Worm (Caenorhabditis elegans): ENCODE results near the gene egli-1.

The egli-1 gene

DNA sequence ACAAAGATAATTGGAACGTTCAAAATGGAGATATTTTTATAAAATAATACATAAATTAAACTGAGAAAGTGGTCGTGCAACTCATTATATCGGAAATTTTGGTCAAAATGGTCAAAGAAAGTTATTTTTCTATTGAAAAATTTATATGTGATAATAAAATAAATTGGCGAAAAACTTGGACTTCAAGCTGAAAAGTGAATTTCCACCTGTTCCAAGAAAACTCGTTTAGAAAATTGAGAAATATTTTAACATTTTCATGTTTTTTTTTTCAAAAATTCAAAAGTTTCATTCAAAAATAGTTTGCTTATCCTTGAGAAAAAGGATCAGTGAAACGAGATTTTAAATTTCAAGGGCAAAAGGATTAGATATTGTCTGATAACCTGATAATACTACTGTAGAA lies 44.7 kb upstream of the egli-1 start:
- TF ChIP-seq ceh-8 (GFP tag; optimal IDR thresholded peaks at IDR 0.05) = no peak
- TF ChIP-seq sptf-1 (tag; optimal IDR thresholded peaks at IDR 0.05) = no peak
- TF ChIP-seq hlh-4 (tag; optimal IDR thresholded peaks at IDR 0.05) = peak; percentile 95
- no peak for TF ChIP-seq aha-1 (tag; optimal IDR thresholded peaks at IDR 0.05)
- TF ChIP-seq C16A3.4 (tag; optimal IDR thresholded peaks at IDR 0.05) = no peak
- TF ChIP-seq ceh-82 (tag; optimal IDR thresholded peaks at IDR 0.05) = no peak
- TF ChIP-seq lir-3 (tag; optimal IDR thresholded peaks at IDR 0.05; ENCODE audit: poor library complexity) = no peak

DNA sequence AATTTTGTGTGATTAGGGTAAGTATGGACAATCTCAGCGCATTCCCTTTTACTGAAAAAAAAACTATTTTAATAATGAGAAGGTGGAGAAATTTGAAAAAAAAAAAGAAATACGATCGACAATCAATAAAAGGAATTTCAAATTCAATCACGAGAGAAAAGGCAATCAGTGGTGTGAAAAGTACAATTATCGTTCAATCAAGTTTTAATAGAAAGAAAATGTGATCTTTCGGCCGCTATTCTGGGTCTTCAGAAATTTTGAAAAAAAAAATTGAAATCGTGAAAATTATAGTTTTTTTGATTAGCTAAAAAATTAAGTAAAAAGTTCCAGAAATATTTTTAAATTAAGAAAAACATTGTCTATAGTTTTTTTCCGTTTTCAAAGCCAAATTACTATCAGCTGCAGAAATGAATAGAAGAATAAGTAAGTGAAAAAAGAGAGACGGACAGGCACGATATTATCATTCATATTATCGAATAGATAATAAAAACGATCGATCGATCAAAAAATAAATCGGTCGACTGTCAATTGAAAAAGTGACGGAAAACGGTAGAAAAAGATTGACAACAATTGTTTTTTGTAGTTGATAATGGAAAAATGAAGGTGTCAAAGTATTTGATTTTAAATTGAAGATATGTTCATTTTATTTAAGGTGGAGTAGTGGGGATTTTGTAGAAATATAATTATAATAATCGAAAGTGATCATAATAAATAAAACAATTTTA lies 43.5 kb upstream of the egli-1 start, which contains the start of gene gldi-3:
Gene gldi-3, minus strand, starts transcription at position 51 of the 725 bp plus-strand sequence.
- TF ChIP-seq lin-35 (GFP tag; optimal IDR thresholded peaks at IDR 0.05) = peak in 1 of 2 experiments; percentile 12
- TF ChIP-seq hpl-2 (GFP tag; optimal IDR thresholded peaks at IDR 0.05) = no peak
- TF ChIP-seq nhr-20 (tag; optimal IDR thresholded peaks at IDR 0.05) = peak; percentile 14
- no peak for TF ChIP-seq efl-1 (optimal IDR thresholded peaks at IDR 0.05)
- peak in 1 of 2 experiments; percentile 46 for TF ChIP-seq efl-1 (GFP tag; optimal IDR thresholded peaks at IDR 0.05 in 1 of 2)
- TF ChIP-seq elt-3 (tag; optimal IDR thresholded peaks at IDR 0.05) = peak in 1 of 6 experiments; percentile 35
- no peak for TF ChIP-seq jun-1 (tag; optimal IDR thresholded peaks at IDR 0.05)
- TF ChIP-seq pag-3 (tag; optimal IDR thresholded peaks at IDR 0.05; ENCODE audit: borderline replicate concordance, insufficient read depth) = no peak
- TF ChIP-seq blmp-1 (tag; optimal IDR thresholded peaks at IDR 0.05) = peak; percentile 6

DNA sequence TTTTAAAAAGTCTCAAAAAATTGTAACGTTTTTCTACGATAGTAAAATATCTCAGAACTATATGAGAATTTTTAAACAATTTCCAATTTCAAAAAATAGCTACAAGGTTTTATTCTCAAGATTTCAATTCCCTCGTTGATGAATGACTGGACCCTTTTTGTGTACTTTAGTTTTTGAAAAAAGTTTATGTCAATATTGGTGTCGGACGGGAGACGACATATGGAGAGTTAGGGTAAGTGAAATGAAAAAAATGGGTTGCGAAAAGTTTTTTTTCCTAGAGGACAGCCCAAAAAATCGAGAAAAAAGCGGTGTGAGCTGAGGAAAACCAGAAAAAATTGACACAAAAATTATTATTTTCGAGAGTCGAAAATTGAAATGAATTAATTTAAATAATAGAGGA lies 42.9 kb upstream of the egli-1 start:
- TF ChIP-seq fos-1 (tag; optimal IDR thresholded peaks at IDR 0.05) (no peak), efl-1 (optimal IDR thresholded peaks at IDR 0.05) (no peak), efl-1 (GFP tag; optimal IDR thresholded peaks at IDR 0.05 in 1 of 2) (peak in 1 of 2 experiments; percentile 46), dpl-1 (GFP tag; optimal IDR thresholded peaks at IDR 0.05) (no peak), nhr-20 (tag; optimal IDR thresholded peaks at IDR 0.05) (no peak), pax-3 (tag; optimal IDR thresholded peaks at IDR 0.05) (no peak), sptf-1 (tag; optimal IDR thresholded peaks at IDR 0.05) (no peak)

DNA sequence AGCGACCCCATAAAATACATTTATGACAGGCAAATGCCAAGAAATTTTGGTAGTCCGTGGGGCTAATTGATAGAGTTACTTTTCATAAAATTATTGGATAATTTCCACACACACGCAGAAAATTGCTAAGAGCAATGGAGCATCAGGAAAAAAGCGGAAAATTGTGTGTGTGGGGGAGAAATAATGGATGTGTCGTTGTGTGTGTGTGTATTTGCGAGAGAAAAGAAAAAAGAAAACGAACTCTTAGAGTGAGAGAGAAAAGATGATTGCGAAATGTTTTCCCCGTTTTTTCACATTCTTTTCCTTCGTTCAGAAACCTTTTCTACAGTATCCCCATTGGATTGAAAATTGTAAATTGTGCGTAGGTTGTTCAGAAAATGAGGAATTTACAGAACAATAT lies 42.2 kb upstream of the egli-1 start:
- TF ChIP-seq ces-1 (GFP tag; optimal IDR thresholded peaks at IDR 0.05) = no peak
- TF ChIP-seq nhr-84 (tag; optimal IDR thresholded peaks at IDR 0.05) = no peak
- TF ChIP-seq lin-39 (tag; optimal IDR thresholded peaks at IDR 0.05) = no peak
- no peak for TF ChIP-seq Y116A8C.19 (tag; optimal IDR thresholded peaks at IDR 0.05; ENCODE audit: borderline replicate concordance)
- TF ChIP-seq fos-1 (tag; optimal IDR thresholded peaks at IDR 0.05) = no peak
- no peak for TF ChIP-seq alr-1 (tag; optimal IDR thresholded peaks at IDR 0.05; ENCODE audit: borderline replicate concordance)
- TF ChIP-seq nhr-90 (tag; optimal IDR thresholded peaks at IDR 0.05; ENCODE audit: poor library complexity) = no peak
- TF ChIP-seq grh-1 (GFP tag; IDR thresholded peaks at IDR 0.05) = no peak
- no peak for TF ChIP-seq nhr-28 (tag; optimal IDR thresholded peaks at IDR 0.05)
- peak; percentile 28 for TF ChIP-seq snpc-4 (tag; optimal IDR thresholded peaks at IDR 0.05)
- TF ChIP-seq ceh-63 (GFP tag; optimal IDR thresholded peaks at IDR 0.05) = no peak
- no peak for TF ChIP-seq unc-30 (tag; optimal IDR thresholded peaks at IDR 0.05)
- TF ChIP-seq vab-15 (tag; optimal IDR thresholded peaks at IDR 0.05) = no peak
- TF ChIP-seq unc-86 (tag; optimal IDR thresholded peaks at IDR 0.05) = no peak
- peak; percentile 40 for TF ChIP-seq nhr-77 (tag; optimal IDR thresholded peaks at IDR 0.05)
- no peak for TF ChIP-seq ets-5 (GFP tag; IDR thresholded peaks at IDR 0.05)
- peak; percentile 23 for TF ChIP-seq snu-23 (GFP tag; optimal IDR thresholded peaks at IDR 0.05)
- peak; percentile 50 for TF ChIP-seq nhr-85 (tag)
- no peak for TF ChIP-seq egl-13 (tag; optimal IDR thresholded peaks at IDR 0.05)
- no peak for TF ChIP-seq hlh-4 (tag; optimal IDR thresholded peaks at IDR 0.05)
- TF ChIP-seq efl-3 (GFP tag; optimal IDR thresholded peaks at IDR 0.05) = no peak
- no peak for TF ChIP-seq mdl-1 (tag; optimal IDR thresholded peaks at IDR 0.05)
- no peak for TF ChIP-seq aly-2 (tag; optimal IDR thresholded peaks at IDR 0.05)
- no peak for TF ChIP-seq lin-13 (GFP tag; optimal IDR thresholded peaks at IDR 0.05)
- TF ChIP-seq lir-3 (tag; optimal IDR thresholded peaks at IDR 0.05; ENCODE audit: poor library complexity) = no peak
- no peak for TF ChIP-seq nhr-11 (tag; optimal IDR thresholded peaks at IDR 0.05)
- peak in 1 of 2 experiments; percentile 20 for TF ChIP-seq efl-1 (optimal IDR thresholded peaks at IDR 0.05)
- TF ChIP-seq efl-1 (GFP tag; optimal IDR thresholded peaks at IDR 0.05 in 1 of 2) = no peak
- TF ChIP-seq blmp-1 (tag; optimal IDR thresholded peaks at IDR 0.05) = peak; percentile 75
- no peak for TF ChIP-seq ceh-88 (GFP tag; IDR thresholded peaks at IDR 0.05)
- TF ChIP-seq ceh-82 (tag; optimal IDR thresholded peaks at IDR 0.05) = peak in 2 of 3 experiments; percentile 10 to 61
- TF ChIP-seq nhr-237 (tag; optimal IDR thresholded peaks at IDR 0.05) = no peak
- TF ChIP-seq sox-4 (tag; optimal IDR thresholded peaks at IDR 0.05) = no peak

All from whole organism, L1 larva.